Fruit fly (Drosophila melanogaster): ENCODE measurements around the gene baz.

DNA sequence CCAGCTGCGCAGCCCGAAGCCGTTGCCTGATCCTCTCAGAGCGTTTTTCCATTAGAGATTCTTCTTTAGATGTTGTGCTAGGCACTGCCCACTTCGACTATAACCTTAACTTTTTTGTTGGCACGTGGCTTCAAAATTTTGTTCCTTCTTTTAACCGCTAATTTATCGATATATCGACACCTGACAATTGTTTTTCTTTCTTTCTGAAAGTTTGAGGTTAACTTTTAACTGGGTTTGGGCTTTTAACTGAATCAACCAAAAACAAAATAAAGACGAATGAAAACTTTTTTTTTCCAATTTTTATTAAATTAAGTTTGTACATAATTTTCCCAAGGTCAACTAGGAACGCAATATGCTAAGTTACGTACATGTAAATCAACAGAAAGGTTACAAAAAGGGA is 87.1 kb downstream of the baz start, which contains the start of gene CG42854:
- TF ChIP-seq CG8478 (optimal IDR thresholded peaks at IDR 0.05) (no peak), CTCF (optimal IDR thresholded peaks at IDR 0.05) (no peak)
